Worm (Caenorhabditis elegans) whole organism, late embryonic: ENCODE measurements around the gene Y57G7A.2.

ENCODE experiments used
- F13H6.1 ChIP-seq: sonication (generic microtip); optimal IDR thresholded peaks from 2 replicates; lab custom pipeline; 2016; ENCODE audit warnings: missing genetic modification characterization, missing compliant biosample characterization
- ahr-1 ChIP-seq: sonication (generic microtip); optimal IDR thresholded peaks from 2 replicates; lab custom pipeline; 2016; ENCODE audit warnings: missing genetic modification characterization, missing compliant biosample characterization
- ceh-48 ChIP-seq: sonication (generic microtip); optimal IDR thresholded peaks from 2 replicates; lab custom pipeline; 2016; ENCODE audit warnings: missing genetic modification characterization, inconsistent platforms, missing compliant biosample characterization
- fkh-10 ChIP-seq: fragments of 150-350 bp; optimal IDR thresholded peaks from 2 replicates; lab custom pipeline; 2014; ENCODE audit warnings: missing biosample characterization, missing genetic modification reagents, missing genetic modification characterization
- nhr-11 ChIP-seq: fragments of 150-350 bp; optimal IDR thresholded peaks from 2 replicates; lab custom pipeline; 2014; ENCODE audit warnings: missing biosample characterization, missing genetic modification characterization
- pag-3 ChIP-seq: sonication (generic microtip); optimal IDR thresholded peaks from 2 replicates; lab custom pipeline; 2016; ENCODE audit warnings: missing compliant biosample characterization, missing genetic modification characterization, borderline replicate concordance

DNA sequence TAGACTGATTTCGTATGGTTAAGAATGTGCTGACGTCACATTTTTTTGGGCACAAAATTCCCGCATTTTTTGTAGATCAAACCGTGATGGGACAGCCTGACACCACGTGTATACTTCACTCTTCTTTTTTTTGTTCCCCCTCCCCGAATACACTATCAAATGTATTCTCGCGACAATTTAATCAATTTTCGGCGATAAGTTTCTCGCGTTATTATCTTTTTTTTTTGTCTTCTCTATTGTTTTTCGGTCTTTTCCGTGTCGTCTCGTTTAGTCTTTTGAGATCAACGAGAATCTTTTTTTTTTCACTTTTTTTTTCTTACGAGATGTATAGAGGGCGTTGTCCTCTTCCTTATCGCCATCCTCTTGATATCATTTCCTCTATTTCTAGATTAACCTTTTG lies 19.4 kb downstream of the Y57G7A.2 start:
- TF ChIP-seq ceh-48 (tag; lab: Kevin White, UChicago), result no peak
- TF ChIP-seq ahr-1 (tag; lab: Kevin White, UChicago), result no peak
- no peak for TF ChIP-seq F13H6.1 (tag; lab: Kevin White, UChicago)
- no peak for TF ChIP-seq nhr-11 (tag; lab: Kevin White, UChicago)
- TF ChIP-seq pag-3 (tag; lab: Kevin White, UChicago), result no peak
- TF ChIP-seq fkh-10 (GFP tag; lab: Kevin White, UChicago), result no peak
